Worm (Caenorhabditis elegans): ENCODE data around the gene B0524.6.

- TF ChIP-seq dao-5 (tag; optimal IDR thresholded peaks at IDR 0.05) = no peak
- TF ChIP-seq him-1 (tag; optimal IDR thresholded peaks at IDR 0.05) = no peak
- no peak for TF ChIP-seq W03F9.2 (tag; optimal IDR thresholded peaks at IDR 0.05)
These were observed 51.5 kb downstream of the B0524.6 start for ce11 chrIII:1853944-1854343.
